Fruit fly (Drosophila melanogaster) whole organism, embryonic: Measurements from ENCODE around the gene MtnF.
A peak's percentile ranks its signal among the peaks of the same experiment; 100 is the strongest.

Experiments
- Awh ChIP-seq: fragments of 200-800 bp; sonication (Bioruptor generic); IDR thresholded peaks from 2 replicates; pipeline ENCODE4, ENCODE4 v1.3.6; 2022; ENCODE audit warnings: missing biosample characterization, missing genetic modification characterization
- BtbVII ChIP-seq: fragments of 200-800 bp; sonication (Bioruptor generic); optimal IDR thresholded peaks from 3 replicates; lab custom pipeline; 2017; ENCODE audit warnings: missing biosample characterization, mild to moderate bottlenecking, missing genetic modification characterization
- CG1024 ChIP-seq: fragments of 200-800 bp; sonication (Bioruptor generic); IDR thresholded peaks from 2 replicates; pipeline ENCODE4 v1.3.6; 2022; ENCODE audit warnings: missing biosample characterization, missing genetic modification characterization
- CG10321 ChIP-seq: fragments of 200-800 bp; sonication (Bioruptor generic); IDR thresholded peaks from 2 replicates; pipeline ENCODE4 v1.3.6; 2022; ENCODE audit warnings: missing biosample characterization, missing genetic modification characterization
- CG11247 ChIP-seq: fragments of 200-800 bp; sonication (Bioruptor generic); IDR thresholded peaks from 2 replicates; pipeline ENCODE4 v1.3.6; 2022; ENCODE audit warnings: missing biosample characterization, missing genetic modification characterization
- CG11560 ChIP-seq: fragments of 200-800 bp; sonication (Bioruptor generic); IDR thresholded peaks from 3 replicates; pipeline ENCODE4 v1.3.6; 2022; ENCODE audit warnings: missing biosample characterization, missing genetic modification characterization
- CG12071 ChIP-seq: fragments of 200-800 bp; sonication (Bioruptor generic); optimal IDR thresholded peaks from 3 replicates; lab custom pipeline; 2018; ENCODE audit warnings: missing biosample characterization, mild to moderate bottlenecking, missing genetic modification characterization
- CG12769 ChIP-seq: fragments of 200-800 bp; sonication (Bioruptor generic); optimal IDR thresholded peaks from 2 replicates; lab custom pipeline; 2019; ENCODE audit warnings: missing biosample characterization, mild to moderate bottlenecking, missing genetic modification characterization, moderate library complexity
- CG13624 ChIP-seq: fragments of 200-800 bp; sonication (Bioruptor generic); optimal IDR thresholded peaks from 2 replicates; lab custom pipeline; 2016; ENCODE audit warnings: missing biosample characterization, missing genetic modification characterization
- CG15011 ChIP-seq: fragments of 200-800 bp; sonication (Bioruptor generic); optimal IDR thresholded peaks from 3 replicates; lab custom pipeline; 2018; ENCODE audit warnings: missing biosample characterization, mild to moderate bottlenecking, missing genetic modification characterization
- CG15073 ChIP-seq: fragments of 200-800 bp; sonication (Bioruptor generic); optimal IDR thresholded peaks from 2 replicates; lab custom pipeline; 2016; ENCODE audit warnings: missing biosample characterization, missing genetic modification characterization
- CG15601 ChIP-seq: fragments of 200-800 bp; sonication (Bioruptor generic); optimal IDR thresholded peaks from 3 replicates; lab custom pipeline; 2019; ENCODE audit warnings: missing biosample characterization, mild to moderate bottlenecking, missing genetic modification characterization, moderate library complexity
- CG2129 ChIP-seq: fragments of 200-800 bp; sonication (Bioruptor generic); IDR thresholded peaks from 2 replicates; pipeline ENCODE4 v1.3.6; 2022; ENCODE audit warnings: missing biosample characterization, missing genetic modification characterization; ENCODE audit not compliant: partially characterized antibody
- CG4282 ChIP-seq: fragments of 200-800 bp; sonication (Bioruptor generic); optimal IDR thresholded peaks from 2 replicates; lab custom pipeline; 2016; ENCODE audit warnings: missing biosample characterization, missing genetic modification characterization
- CG4424 ChIP-seq: fragments of 200-800 bp; sonication (Bioruptor generic); optimal IDR thresholded peaks from 3 replicates; lab custom pipeline; 2016; ENCODE audit warnings: missing biosample characterization, missing genetic modification characterization
- CG6683 ChIP-seq: fragments of 200-800 bp; sonication (Bioruptor generic); optimal IDR thresholded peaks from 2 replicates; lab custom pipeline; 2017; ENCODE audit warnings: missing biosample characterization, mild to moderate bottlenecking, missing genetic modification characterization, missing genetic modification reagents
- CG7745 ChIP-seq: fragments of 200-800 bp; sonication (Bioruptor generic); optimal IDR thresholded peaks from 2 replicates; lab custom pipeline; 2018; ENCODE audit warnings: missing biosample characterization, mild to moderate bottlenecking, missing genetic modification characterization, moderate library complexity
- CG8089 ChIP-seq: fragments of 200-800 bp; sonication (Bioruptor generic); optimal IDR thresholded peaks from 3 replicates; lab custom pipeline; 2016; ENCODE audit warnings: missing biosample characterization, missing genetic modification characterization
- CG8281 ChIP-seq: fragments of 200-800 bp; sonication (Bioruptor generic); optimal IDR thresholded peaks from 2 replicates; lab custom pipeline; 2018; ENCODE audit warnings: missing biosample characterization, mild to moderate bottlenecking, missing genetic modification characterization, moderate library complexity
- CG8765 ChIP-seq: fragments of 200-800 bp; sonication (Bioruptor generic); IDR thresholded peaks from 2 replicates; pipeline ENCODE4 v1.3.6; 2022; ENCODE audit warnings: missing biosample characterization, missing genetic modification characterization
- CG9609 ChIP-seq: fragments of 200-800 bp; sonication (Bioruptor generic); optimal IDR thresholded peaks from 3 replicates; lab custom pipeline; 2016; ENCODE audit warnings: missing biosample characterization, missing genetic modification characterization
- CHES-1-like ChIP-seq: fragments of 200-800 bp; sonication (Bioruptor generic); optimal IDR thresholded peaks from 2 replicates; lab custom pipeline; 2016; ENCODE audit warnings: missing biosample characterization, missing genetic modification characterization
- CkIIα-i1 ChIP-seq: fragments of 200-800 bp; sonication (Bioruptor generic); IDR thresholded peaks from 2 replicates; pipeline ENCODE4 v1.3.6; 2022; ENCODE audit warnings: missing biosample characterization, missing genetic modification characterization
- Eip74EF ChIP-seq, 2 experiments: fragments of 200-800 bp in 1 of 2; fragments of >200 bp in 1 of 2; sonication (Bioruptor generic) in 1 of 2; optimal IDR thresholded peaks; 2 replicates each; lab custom pipeline; 2017 to 2019; ENCODE audit warnings: missing biosample characterization in 2 of 2, missing genetic modification characterization in 2 of 2, mild to moderate bottlenecking in 1 of 2, moderate library complexity in 1 of 2
- HLH54F ChIP-seq: fragments of 200-800 bp; sonication (Bioruptor generic); optimal IDR thresholded peaks from 3 replicates; lab custom pipeline; 2016; ENCODE audit warnings: missing biosample characterization, missing genetic modification characterization
- HmgD ChIP-seq: fragments of 200-800 bp; sonication (Bioruptor generic); optimal IDR thresholded peaks from 3 replicates; lab custom pipeline; 2016; ENCODE audit warnings: missing biosample characterization, missing genetic modification characterization
- Hr39 ChIP-seq: fragments of >200 bp; optimal IDR thresholded peaks from 2 replicates; lab custom pipeline; 2017
- Lpt ChIP-seq: fragments of >200 bp; optimal IDR thresholded peaks from 2 replicates; lab custom pipeline; 2018; ENCODE audit warnings: missing biosample characterization, missing genetic modification characterization
- Mes4 ChIP-seq: fragments of 200-800 bp; sonication (Bioruptor generic); optimal IDR thresholded peaks from 2 replicates; lab custom pipeline; 2016; ENCODE audit warnings: missing biosample characterization, missing genetic modification characterization
- NfI ChIP-seq: fragments of 200-800 bp; sonication (Bioruptor generic); optimal IDR thresholded peaks from 3 replicates; lab custom pipeline; 2018; ENCODE audit warnings: missing biosample characterization, mild to moderate bottlenecking, missing genetic modification characterization, moderate library complexity
- Sry-β ChIP-seq: fragments of 200-800 bp; sonication (Bioruptor generic); optimal IDR thresholded peaks from 2 replicates; lab custom pipeline; 2018; ENCODE audit warnings: missing biosample characterization, mild to moderate bottlenecking, missing genetic modification characterization, moderate library complexity
- al ChIP-seq: fragments of 200-800 bp; sonication (Bioruptor generic); IDR thresholded peaks from 2 replicates; pipeline ENCODE4 v1.3.6; 2022; ENCODE audit warnings: missing biosample characterization, missing genetic modification characterization
- bab2 ChIP-seq: fragments of 200-800 bp; sonication (Bioruptor generic); optimal IDR thresholded peaks from 2 replicates; lab custom pipeline; 2016; ENCODE audit warnings: missing biosample characterization, missing genetic modification characterization
- cas ChIP-seq: fragments of 200-800 bp; sonication (Bioruptor generic); IDR thresholded peaks from 2 replicates; pipeline ENCODE4 v1.3.6; 2022; ENCODE audit warnings: missing biosample characterization, missing genetic modification characterization
- cato ChIP-seq: fragments of 200-800 bp; sonication (Bioruptor generic); optimal IDR thresholded peaks from 2 replicates; lab custom pipeline; 2016; ENCODE audit warnings: missing biosample characterization, missing genetic modification characterization, borderline replicate concordance
- ci ChIP-seq: fragments of 200-800 bp; sonication (Bioruptor generic); IDR thresholded peaks from 3 replicates; pipeline ENCODE4 v1.3.6; 2022; ENCODE audit warnings: missing biosample characterization, missing genetic modification characterization
- cwo ChIP-seq: fragments of 200-800 bp; sonication (Bioruptor generic); optimal IDR thresholded peaks from 3 replicates; lab custom pipeline; 2017; ENCODE audit warnings: missing biosample characterization, missing genetic modification characterization, mild to moderate bottlenecking, moderate library complexity, missing genetic modification reagents
- dm ChIP-seq: fragments of 200-800 bp; sonication (Bioruptor generic); optimal IDR thresholded peaks from 3 replicates; lab custom pipeline; 2016; ENCODE audit warnings: missing biosample characterization, missing genetic modification characterization
- dmrt99B ChIP-seq: fragments of 200-800 bp; sonication (Bioruptor generic); optimal IDR thresholded peaks from 2 replicates; lab custom pipeline; 2018; ENCODE audit warnings: missing biosample characterization, mild to moderate bottlenecking, missing genetic modification characterization, moderate library complexity
- dpn ChIP-seq, 2 experiments: fragments of 200-800 bp; sonication (Bioruptor generic); optimal IDR thresholded peaks; 3 replicates each; lab custom pipeline; 2016; ENCODE audit warnings: missing biosample characterization in 2 of 2, missing genetic modification characterization in 2 of 2
- ems ChIP-seq: fragments of 200-800 bp; sonication (Bioruptor generic); optimal IDR thresholded peaks from 3 replicates; lab custom pipeline; 2016; ENCODE audit warnings: missing biosample characterization, missing genetic modification characterization
- fd64A ChIP-seq: fragments of 200-800 bp; sonication (Bioruptor generic); optimal IDR thresholded peaks from 3 replicates; lab custom pipeline; 2018; ENCODE audit warnings: missing biosample characterization, mild to moderate bottlenecking, missing genetic modification characterization
- gcm ChIP-seq: fragments of 200-800 bp; sonication (Bioruptor generic); optimal IDR thresholded peaks from 2 replicates; lab custom pipeline; 2019; ENCODE audit warnings: missing biosample characterization, mild to moderate bottlenecking, missing genetic modification characterization, moderate library complexity
- grau ChIP-seq: fragments of 200-800 bp; optimal IDR thresholded peaks from 3 replicates; lab custom pipeline; 2019; ENCODE audit warnings: missing biosample characterization, mild to moderate bottlenecking, missing genetic modification characterization, moderate library complexity
- jigr1 ChIP-seq: fragments of 200-800 bp; sonication (Bioruptor generic); IDR thresholded peaks from 3 replicates; pipeline ENCODE4 v1.3.6; 2022; ENCODE audit warnings: missing biosample characterization, missing genetic modification characterization
- lilli ChIP-seq: fragments of 200-800 bp; sonication (Bioruptor generic); optimal IDR thresholded peaks from 3 replicates; lab custom pipeline; 2016; ENCODE audit warnings: missing biosample characterization, missing genetic modification characterization
- oc ChIP-seq: fragments of 200-800 bp; sonication (Bioruptor generic); optimal IDR thresholded peaks from 2 replicates; lab custom pipeline; 2018; ENCODE audit warnings: missing biosample characterization, mild to moderate bottlenecking, missing genetic modification characterization, moderate library complexity
- phol ChIP-seq: fragments of 200-800 bp; sonication (Bioruptor generic); optimal IDR thresholded peaks from 3 replicates; lab custom pipeline; 2018; ENCODE audit warnings: missing biosample characterization, mild to moderate bottlenecking, missing genetic modification characterization, moderate library complexity
- slou ChIP-seq: fragments of 200-800 bp; sonication (Bioruptor generic); optimal IDR thresholded peaks from 3 replicates; lab custom pipeline; 2016; ENCODE audit warnings: missing biosample characterization, missing genetic modification characterization
- tup ChIP-seq: fragments of 200-800 bp; sonication (Bioruptor generic); optimal IDR thresholded peaks from 2 replicates; lab custom pipeline; 2016; ENCODE audit warnings: missing biosample characterization, mild to moderate bottlenecking, missing genetic modification characterization, moderate library complexity
- zen ChIP-seq: fragments of 200-800 bp; sonication (Bioruptor generic); optimal IDR thresholded peaks from 3 replicates; lab custom pipeline; 2018; ENCODE audit warnings: missing biosample characterization, mild to moderate bottlenecking, missing genetic modification characterization, moderate library complexity

The MtnF gene

DNA sequence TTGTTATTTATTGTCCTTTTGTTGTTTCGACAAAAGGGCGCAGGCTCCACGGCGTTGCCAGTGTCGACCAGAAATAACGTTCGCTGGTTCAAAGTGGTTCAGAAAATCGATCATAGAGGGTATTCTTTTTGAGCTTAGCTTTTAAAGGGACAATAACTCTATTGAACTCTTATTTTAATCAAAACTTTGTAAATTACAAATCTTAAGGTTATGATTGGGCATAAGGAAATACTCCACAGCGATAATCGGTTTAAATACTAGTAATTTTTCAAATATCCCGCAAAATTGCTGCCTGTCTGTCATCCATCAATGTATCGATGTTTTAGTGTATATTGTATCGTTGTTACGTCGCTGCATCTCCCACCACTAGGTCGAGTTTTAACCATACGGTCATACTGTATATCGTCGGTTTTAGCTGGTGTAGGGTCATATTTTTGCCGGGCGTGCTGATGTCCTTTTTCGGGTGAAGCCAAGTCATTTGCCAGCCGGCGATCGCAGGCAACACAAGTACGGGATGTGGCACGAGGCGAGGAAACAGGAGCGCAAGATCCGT, 19.9 kb upstream of the MtnF start, which contains the start of the genes CG31125 and CG6695 (continued):
- TF ChIP-seq CG6683 (GFP tag; lab: Kevin White, UChicago): no peak
- no peak for TF ChIP-seq dmrt99B
- no peak for TF ChIP-seq CG15011
- TF ChIP-seq CkIIα-i1 (GFP tag; lab: Robert Waterston, UW): no peak
- no peak for TF ChIP-seq CG15601 (tag; lab: Kevin White, UChicago)
- peak; percentile 0 for TF ChIP-seq Mes4 (GFP tag; lab: Kevin White, UChicago)
- no peak for TF ChIP-seq Eip74EF (GFP tag; optimal IDR thresholded peaks at IDR 0.05; lab: Kevin White, UChicago)
- TF ChIP-seq HLH54F (GFP tag; lab: Kevin White, UChicago): peak; percentile 60
- no peak for TF ChIP-seq Sry-β (GFP tag; lab: Kevin White, UChicago)
- no peak for TF ChIP-seq CG10321 (GFP tag; lab: Robert Waterston, UW)
- no peak for TF ChIP-seq CG12071 (GFP tag; lab: Kevin White, UChicago)
- no peak for TF ChIP-seq cwo (GFP tag; lab: Kevin White, UChicago)
- no peak for TF ChIP-seq jigr1
- peak; percentile 34; the same call in 1 of the 2 replicates for TF ChIP-seq al (GFP tag; lab: Robert Waterston, UW)
- TF ChIP-seq oc: no peak
- peak; percentile 81 for TF ChIP-seq CHES-1-like (GFP tag; lab: Kevin White, UChicago)
- peak; percentile 47 for TF ChIP-seq grau (tag; lab: Kevin White, UChicago)
- peak; percentile 27 for TF ChIP-seq CG4282 (GFP tag; lab: Kevin White, UChicago)
- TF ChIP-seq ems (GFP tag; lab: Kevin White, UChicago): peak; percentile 60
- TF ChIP-seq slou (GFP tag; lab: Kevin White, UChicago): no peak
- no peak for TF ChIP-seq Awh (GFP tag; lab: Robert Waterston, UW)
- peak; percentile 82 for TF ChIP-seq lilli (GFP tag; lab: Kevin White, UChicago)
- TF ChIP-seq gcm (GFP tag; lab: Kevin White, UChicago): no peak
- TF ChIP-seq dpn (GFP tag; optimal IDR thresholded peaks at IDR 0.05; lab: Kevin White, UChicago): peak; percentile 65 to 67
- no peak for TF ChIP-seq fd64A (GFP tag; lab: Kevin White, UChicago)
- TF ChIP-seq CG11247 (GFP tag; lab: Robert Waterston, UW): 0 out of 2 replicates have a peak, but pooled peaks have one; percentile 23
- no peak for TF ChIP-seq cato (GFP tag; lab: Kevin White, UChicago)
- TF ChIP-seq tup (GFP tag; lab: Kevin White, UChicago): no peak
- TF ChIP-seq bab2 (GFP tag; lab: Kevin White, UChicago): peak; percentile 62
- no peak for TF ChIP-seq CG7745 (tag; lab: Kevin White, UChicago)
- TF ChIP-seq CG4424 (GFP tag; lab: Kevin White, UChicago): peak; percentile 24
- TF ChIP-seq BtbVII: no peak
- no peak for TF ChIP-seq CG11560 (tag; lab: Robert Waterston, UW)
- peak; percentile 68 for TF ChIP-seq CG13624 (GFP tag; lab: Kevin White, UChicago)
- 0 out of 2 replicates have a peak, but pooled peaks have one; percentile 9 for TF ChIP-seq CG1024 (GFP tag; lab: Robert Waterston, UW)
- peak; percentile 82 for TF ChIP-seq phol (tag; lab: Kevin White, UChicago)
- 0 out of 3 replicates have a peak, but pooled peaks have one; percentile 53 for TF ChIP-seq ci (GFP tag; lab: Robert Waterston, UW)
- TF ChIP-seq NfI (GFP tag; lab: Kevin White, UChicago): peak; percentile 5
- TF ChIP-seq dm (GFP tag; lab: Kevin White, UChicago): peak; percentile 68
- no peak for TF ChIP-seq cas (GFP tag; lab: Robert Waterston, UW)
- no peak for TF ChIP-seq Lpt (GFP tag; lab: Kevin White, UChicago)
- TF ChIP-seq HmgD (GFP tag; lab: Kevin White, UChicago): peak; percentile 65
- TF ChIP-seq zen (tag; lab: Kevin White, UChicago): peak; percentile 56
- TF ChIP-seq CG8765 (GFP tag; lab: Robert Waterston, UW): no peak
- TF ChIP-seq Hr39 (lab: Kevin White, UChicago): no peak
- peak; percentile 55; the same call in 1 of the 2 replicates for TF ChIP-seq CG2129 (GFP tag; lab: Robert Waterston, UW)
- TF ChIP-seq CG8089: no peak
- no peak for TF ChIP-seq CG15073 (GFP tag; lab: Kevin White, UChicago)
- TF ChIP-seq CG9609 (GFP tag; lab: Kevin White, UChicago): peak; percentile 73
- no peak for TF ChIP-seq CG12769 (tag; lab: Kevin White, UChicago)
- TF ChIP-seq CG8281 (tag; lab: Kevin White, UChicago): no peak
